2 fruit fly cellular contexts compared by ENCODE assay signal in the genomic region with DNA sequence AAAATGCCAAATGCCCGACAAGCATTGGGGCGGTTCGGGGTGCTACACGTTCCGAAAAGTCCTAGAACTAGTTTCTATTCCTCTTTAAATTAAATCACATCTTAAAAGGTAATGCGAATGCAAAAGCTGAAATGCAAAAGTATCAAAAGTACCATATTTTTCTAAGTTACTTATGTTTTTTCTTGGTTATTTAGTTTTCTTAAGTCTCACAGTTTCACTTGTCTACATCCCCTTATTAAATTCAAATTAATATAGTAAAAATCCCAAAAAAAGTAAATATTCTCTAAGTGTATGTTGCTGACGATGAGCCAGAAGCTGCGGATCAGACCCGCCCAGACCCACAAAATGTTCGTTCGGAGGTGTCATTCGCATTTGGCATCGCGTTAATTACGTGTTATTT.
TF ChIP-seq lines count a peak whose summit lies in the region.

No protein-coding gene starts in this region.

TF ChIP-seq in whole organism, embryonic, 481 proteins besides CTCF, POLR2A, EP300 and RAD21 (continued from another document):
- TF ChIP-seq CG11398 (GFP tag; optimal IDR thresholded peaks at IDR 0.05; lab: Kevin White, UChicago) (no peak), NFAT (GFP tag; IDR thresholded peaks at IDR 0.05; lab: Robert Waterston, UW) (peak; percentile 3; the same call in 1 of the 2 replicates), CG7786 (GFP tag; optimal IDR thresholded peaks at IDR 0.05; lab: Kevin White, UChicago) (no peak), Tbp (GFP tag; optimal IDR thresholded peaks at IDR 0.05; lab: Kevin White, UChicago) (no peak), caup (GFP tag; optimal IDR thresholded peaks at IDR 0.05; lab: Kevin White, UChicago; ENCODE audit: severe bottlenecking) (no peak), CG10654 (GFP tag; optimal IDR thresholded peaks at IDR 0.05; lab: Kevin White, UChicago) (no peak), CG13296 (GFP tag; optimal IDR thresholded peaks at IDR 0.05; lab: Kevin White, UChicago) (no peak), CG1233 (GFP tag; optimal IDR thresholded peaks at IDR 0.05; lab: Kevin White, UChicago) (no peak), Dbx (GFP tag; IDR thresholded peaks at IDR 0.05; lab: Robert Waterston, UW) (0 out of 3 replicates have a peak, but pooled peaks have one; percentile 22), Mad (GFP tag; optimal IDR thresholded peaks at IDR 0.05; lab: Kevin White, UChicago) (no peak), phol (tag; optimal IDR thresholded peaks at IDR 0.05; lab: Kevin White, UChicago) (peak; percentile 0), NC2β (GFP tag; optimal IDR thresholded peaks at IDR 0.05; lab: Kevin White, UChicago) (no peak), CG2712 (tag; optimal IDR thresholded peaks at IDR 0.05; lab: Kevin White, UChicago) (peak; percentile 9), HLH3B (GFP tag; IDR thresholded peaks at IDR 0.05; lab: Robert Waterston, UW) (no peak), CG33557 (GFP tag; optimal IDR thresholded peaks at IDR 0.05; lab: Kevin White, UChicago) (no peak)

TF ChIP-seq in whole organism, prepupa, 60 proteins besides CTCF, POLR2A, EP300 and RAD21 (continued from another document):
- TF ChIP-seq spab (GFP tag; optimal IDR thresholded peaks at IDR 0.05; lab: Kevin White, UChicago) (peak; percentile 23), CG6854 (GFP tag; optimal IDR thresholded peaks at IDR 0.05; lab: Kevin White, UChicago) (no peak), acj6 (GFP tag; optimal IDR thresholded peaks at IDR 0.05; lab: Kevin White, UChicago) (peak; percentile 19), CG8632 (GFP tag; optimal IDR thresholded peaks at IDR 0.05; lab: Kevin White, UChicago) (peak; percentile 10), Hr39 (GFP tag; optimal IDR thresholded peaks at IDR 0.05; lab: Kevin White, UChicago) (peak; percentile 37), Hr4 (GFP tag; optimal IDR thresholded peaks at IDR 0.05; lab: Kevin White, UChicago) (peak; percentile 39), CG10631 (GFP tag; optimal IDR thresholded peaks at IDR 0.05; lab: Kevin White, UChicago) (peak; percentile 34), CG15336 (GFP tag; IDR thresholded peaks at IDR 0.05; lab: Robert Waterston, UW) (0 out of 2 replicates have a peak, but pooled peaks have one; percentile 18), CG8319 (GFP tag; optimal IDR thresholded peaks at IDR 0.05; lab: Kevin White, UChicago) (no peak), lz (GFP tag; optimal IDR thresholded peaks at IDR 0.05; lab: Kevin White, UChicago) (peak; percentile 57), salr (GFP tag; optimal IDR thresholded peaks at IDR 0.05; lab: Kevin White, UChicago) (no peak), CG31627 (GFP tag; optimal IDR thresholded peaks at IDR 0.05; lab: Kevin White, UChicago) (peak; percentile 52), CG3032 (tag; optimal IDR thresholded peaks at IDR 0.05; lab: Kevin White, UChicago) (peak; percentile 49), svp (GFP tag; lab: Kevin White, UChicago) (peak; percentile 64), net (GFP tag; optimal IDR thresholded peaks at IDR 0.05; lab: Kevin White, UChicago) (peak; percentile 8), Gug (GFP tag; IDR thresholded peaks at IDR 0.05; lab: Robert Waterston, UW) (0 out of 2 replicates have a peak, but pooled peaks have one; percentile 10), dsx (GFP tag; optimal IDR thresholded peaks at IDR 0.05; lab: Kevin White, UChicago; ENCODE audit: poor library complexity, severe bottlenecking) (peak; percentile 8), achi (GFP tag; optimal IDR thresholded peaks at IDR 0.05; lab: Kevin White, UChicago) (peak; percentile 2), CG11902 (GFP tag; optimal IDR thresholded peaks at IDR 0.05; lab: Kevin White, UChicago) (no peak), CG6792 (GFP tag; optimal IDR thresholded peaks at IDR 0.05; lab: Kevin White, UChicago) (no peak), Blimp-1 (GFP tag; optimal IDR thresholded peaks at IDR 0.05; lab: Kevin White, UChicago) (peak; percentile 1), topi (GFP tag; optimal IDR thresholded peaks at IDR 0.05; lab: Kevin White, UChicago) (peak; percentile 59), CG3919 (GFP tag; optimal IDR thresholded peaks at IDR 0.05; lab: Kevin White, UChicago) (peak; percentile 11), fkh (GFP tag; optimal IDR thresholded peaks at IDR 0.05; lab: Kevin White, UChicago) (no peak), OdsH (GFP tag; optimal IDR thresholded peaks at IDR 0.05; lab: Kevin White, UChicago) (peak; percentile 27)
